Fruit fly (Drosophila melanogaster): ENCODE measurements around the gene CG18547.

dm6 chr3R:12005417-12005816 is 25.2 kb upstream of the CG18547 start, which contains the start of gene Tk:
- TF ChIP-seq h (optimal IDR thresholded peaks at IDR 0.05): no peak
- TF ChIP-seq psq (optimal IDR thresholded peaks at IDR 0.05): no peak
- no peak for TF ChIP-seq insv (optimal IDR thresholded peaks at IDR 0.05)
- TF ChIP-seq ttk (optimal IDR thresholded peaks at IDR 0.05): no peak
- no peak for TF ChIP-seq Sin3A (optimal IDR thresholded peaks at IDR 0.05)
